Fruit fly (Drosophila melanogaster) whole organism, adult: ENCODE results near the gene CG7806.

Experiments used
- CG12768 ChIP-seq: fragments of 200-800 bp; sonication (Bioruptor generic); optimal IDR thresholded peaks from 2 replicates; lab custom pipeline; 2017; ENCODE audit warnings: missing biosample characterization, missing genetic modification characterization, mild to moderate bottlenecking, moderate library complexity, missing genetic modification reagents
- cic ChIP-seq: fragments of 200-800 bp; sonication (Bioruptor generic); optimal IDR thresholded peaks from 2 replicates; lab custom pipeline; 2017; ENCODE audit warnings: missing biosample characterization, mild to moderate bottlenecking, missing genetic modification characterization, moderate library complexity

- TF ChIP-seq cic (GFP tag; lab: Kevin White, UChicago) (no peak), CG12768 (GFP tag; lab: Kevin White, UChicago) (no peak)
Observed at dm6 chr2L:8339751-8340349, 28.7 kb downstream of the CG7806 start.
